Worm (Caenorhabditis elegans): ENCODE data around the gene C18G1.6.

The C18G1.6 gene

ce11 chrV:4737727-4738126 is 12.7 kb upstream of the C18G1.6 start, which contains the start of gene F39G3.2 (continued):
- TF ChIP-seq nhr-48 (tag; optimal IDR thresholded peaks at IDR 0.05) (no peak), daf-16 (GFP tag; optimal IDR thresholded peaks at IDR 0.05) (no peak), daf-16 (tag; optimal IDR thresholded peaks at IDR 0.05) (peak; percentile 37), tag-97 (GFP tag; IDR thresholded peaks at IDR 0.05) (no peak), ctbp-1 (GFP tag; IDR thresholded peaks at IDR 0.05) (no peak), jun-1 (tag; optimal IDR thresholded peaks at IDR 0.05) (no peak), lin-29 (GFP tag; IDR thresholded peaks at IDR 0.05) (no peak), nhr-6 (tag; optimal IDR thresholded peaks at IDR 0.05) (no peak), lin-39 (tag; optimal IDR thresholded peaks at IDR 0.05) (no peak), lsy-2 (tag; optimal IDR thresholded peaks at IDR 0.05) (no peak), unc-39 (tag; optimal IDR thresholded peaks at IDR 0.05) (no peak), ceh-28 (tag; optimal IDR thresholded peaks at IDR 0.05) (no peak), lin-38 (GFP tag; IDR thresholded peaks at IDR 0.05) (no peak), nhr-11 (tag; optimal IDR thresholded peaks at IDR 0.05) (no peak), attf-4 (tag; optimal IDR thresholded peaks at IDR 0.05) (no peak), dmd-6 (GFP tag; IDR thresholded peaks at IDR 0.05) (peak; percentile 59), dmd-8 (GFP tag; IDR thresholded peaks at IDR 0.05) (no peak), lin-1 (GFP tag; IDR thresholded peaks at IDR 0.05) (0 out of 2 replicates have a peak, but pooled peaks have one; percentile 12), aly-2 (tag; optimal IDR thresholded peaks at IDR 0.05) (no peak), ceh-32 (tag; optimal IDR thresholded peaks at IDR 0.05; ENCODE audit: poor library complexity) (no peak), zip-11 (GFP tag; IDR thresholded peaks at IDR 0.05) (no peak), mep-1 (tag; optimal IDR thresholded peaks at IDR 0.05) (no peak), nhr-42 (GFP tag; IDR thresholded peaks at IDR 0.05) (no peak), lir-3 (tag; optimal IDR thresholded peaks at IDR 0.05) (no peak), dve-1 (tag; optimal IDR thresholded peaks at IDR 0.05; ENCODE audit: insufficient read depth) (peak; percentile 54), nhr-111 (GFP tag; optimal IDR thresholded peaks at IDR 0.05) (no peak), hif-1 (tag; optimal IDR thresholded peaks at IDR 0.05) (no peak), nhr-28 (tag; optimal IDR thresholded peaks at IDR 0.05) (peak; percentile 72)

DNA sequence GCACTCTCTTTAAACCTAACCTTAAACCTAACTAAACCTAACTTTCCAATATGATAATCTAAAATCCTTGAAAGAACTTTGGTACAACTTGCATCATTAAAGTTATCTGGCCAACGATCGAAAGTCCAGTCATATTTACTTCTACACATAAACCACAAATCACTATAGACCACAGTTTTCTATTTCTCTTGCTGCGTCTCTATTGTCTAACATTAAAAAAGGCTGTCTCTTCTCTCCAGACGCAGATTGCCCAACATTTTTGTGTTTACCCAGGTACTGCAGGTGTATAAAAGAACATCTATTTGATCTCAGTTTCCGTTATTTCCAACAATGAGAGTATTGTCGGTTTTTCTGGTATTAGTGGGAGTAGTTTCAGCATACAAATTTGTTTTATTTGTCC is 8.2 kb upstream of the C18G1.6 start, which contains the start of gene ugt-61:
Gene ugt-61, plus strand, starts transcription at position 233 of the 400 bp plus-strand sequence.
- no peak for TF ChIP-seq set-16 (GFP tag; IDR thresholded peaks at IDR 0.05)
- TF ChIP-seq fos-1 (tag; optimal IDR thresholded peaks at IDR 0.05) = no peak
- TF ChIP-seq F10B5.3 (tag; optimal IDR thresholded peaks at IDR 0.05) = no peak
- TF ChIP-seq F37D6.2 (tag; optimal IDR thresholded peaks at IDR 0.05) = no peak
- TF ChIP-seq R02D3.7 (tag; optimal IDR thresholded peaks at IDR 0.05) = no peak
- no peak for TF ChIP-seq lim-7 (GFP tag; IDR thresholded peaks at IDR 0.05)
- TF ChIP-seq skn-1 (tag; optimal IDR thresholded peaks at IDR 0.05) = no peak
- TF ChIP-seq lin-29 (GFP tag; IDR thresholded peaks at IDR 0.05) = no peak
- TF ChIP-seq hlh-11 (tag; optimal IDR thresholded peaks at IDR 0.05) = peak; percentile 17
- no peak for TF ChIP-seq mdt-29 (GFP tag; IDR thresholded peaks at IDR 0.05)
- TF ChIP-seq zag-1 (tag; optimal IDR thresholded peaks at IDR 0.05) = no peak
- no peak for TF ChIP-seq jun-1 (tag; optimal IDR thresholded peaks at IDR 0.05)
- no peak for TF ChIP-seq ceh-44 (GFP tag; IDR thresholded peaks at IDR 0.05)
- TF ChIP-seq tag-97 (GFP tag; IDR thresholded peaks at IDR 0.05) = no peak
- TF ChIP-seq dmd-6 (GFP tag; IDR thresholded peaks at IDR 0.05) = no peak; the same call in 1 of the 2 replicates
- no peak for TF ChIP-seq nhr-102 (tag; optimal IDR thresholded peaks at IDR 0.05)
- no peak for TF ChIP-seq mxl-3 (GFP tag; optimal IDR thresholded peaks at IDR 0.05)
- no peak for TF ChIP-seq ceh-62 (tag; optimal IDR thresholded peaks at IDR 0.05)
- TF ChIP-seq zfp-3 (GFP tag; conservative IDR thresholded peaks at IDR 0.05) = no peak
- TF ChIP-seq ceh-28 (tag; optimal IDR thresholded peaks at IDR 0.05) = no peak
- TF ChIP-seq rbr-2 (tag; optimal IDR thresholded peaks at IDR 0.05) = no peak
- peak; percentile 78 for TF ChIP-seq nhr-28 (tag; optimal IDR thresholded peaks at IDR 0.05)
- TF ChIP-seq lin-39 (tag; optimal IDR thresholded peaks at IDR 0.05) = no peak
- no peak for TF ChIP-seq gei-8 (GFP tag; optimal IDR thresholded peaks at IDR 0.05)
- TF ChIP-seq nhr-76 (tag; optimal IDR thresholded peaks at IDR 0.05) = no peak
- no peak for TF ChIP-seq fkh-10 (GFP tag; optimal IDR thresholded peaks at IDR 0.05)
- TF ChIP-seq mes-2 (tag; optimal IDR thresholded peaks at IDR 0.05; ENCODE audit: poor library complexity, severe bottlenecking) = no peak
- no peak for TF ChIP-seq attf-4 (tag; optimal IDR thresholded peaks at IDR 0.05)
- no peak for TF ChIP-seq Y48G9A.11 (GFP tag; IDR thresholded peaks at IDR 0.05)
- no peak for TF ChIP-seq snpc-1.2 (GFP tag; IDR thresholded peaks at IDR 0.05)
- TF ChIP-seq unc-39 (tag; optimal IDR thresholded peaks at IDR 0.05) = no peak
- no peak for TF ChIP-seq php-3 (GFP tag; IDR thresholded peaks at IDR 0.05)
- TF ChIP-seq daf-8 (GFP tag; IDR thresholded peaks at IDR 0.05) = no peak
